Fruit fly (Drosophila melanogaster) ovary, adult (tissue): ENCODE data around the gene pcm.
A peak's percentile ranks its signal among the peaks of the same experiment; 100 is the strongest.

ENCODE experiments used
- CG17801 ChIP-seq: fragments of 200-800 bp; optimal IDR thresholded peaks from 2 replicates; lab custom pipeline; 2019; ENCODE audit warnings: missing biosample characterization, mild to moderate bottlenecking, missing genetic modification characterization, moderate library complexity; ENCODE audit not compliant: partially characterized antibody

The pcm gene

DNA sequence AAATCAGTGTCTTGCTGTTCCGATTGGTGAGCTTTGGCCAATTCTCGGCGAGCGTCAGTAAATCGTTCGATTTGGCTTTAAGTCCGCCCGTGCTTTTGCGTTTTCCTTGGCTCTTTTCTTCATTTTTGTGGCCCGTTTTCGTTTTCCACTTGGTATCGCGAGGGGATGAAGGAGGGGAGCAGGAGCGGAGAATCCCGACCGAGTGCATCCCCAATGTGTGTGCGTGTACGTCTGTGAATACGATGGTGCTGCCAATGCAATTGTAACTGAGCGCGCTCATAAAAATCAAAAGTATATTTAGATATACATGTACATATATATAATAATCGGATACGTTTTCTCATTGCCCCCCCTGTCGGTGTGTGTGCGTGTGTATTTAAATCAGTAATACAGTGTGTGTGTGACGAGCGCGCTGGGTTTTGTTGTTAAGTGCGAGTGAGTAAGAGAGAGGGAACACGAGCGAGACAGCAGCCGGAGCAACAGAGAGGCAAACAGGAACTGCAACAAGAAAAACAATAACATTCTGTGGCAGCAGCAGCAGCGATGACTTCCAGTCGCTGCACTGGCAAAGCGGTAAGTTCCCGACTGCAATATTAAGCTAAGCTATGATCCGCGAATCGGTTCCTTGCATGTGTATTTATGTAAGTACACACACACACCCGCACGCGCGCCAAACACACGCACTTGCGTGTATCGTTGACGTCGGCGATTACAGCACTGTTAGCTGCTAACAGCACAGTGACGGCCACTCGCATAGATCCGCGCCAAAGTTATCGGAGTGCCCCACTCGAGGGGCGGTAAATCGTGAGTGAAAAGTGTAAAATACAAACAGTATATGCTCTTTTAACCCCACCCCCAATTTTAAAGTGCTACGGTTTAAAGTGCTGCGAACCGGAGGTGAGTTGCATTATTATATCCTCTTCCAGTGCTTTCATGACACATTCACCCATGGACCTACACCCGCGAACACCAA, 4.1 kb upstream of the pcm start:
- TF ChIP-seq CG17801 (GFP tag; lab: Kevin White, UChicago), result no peak

DNA sequence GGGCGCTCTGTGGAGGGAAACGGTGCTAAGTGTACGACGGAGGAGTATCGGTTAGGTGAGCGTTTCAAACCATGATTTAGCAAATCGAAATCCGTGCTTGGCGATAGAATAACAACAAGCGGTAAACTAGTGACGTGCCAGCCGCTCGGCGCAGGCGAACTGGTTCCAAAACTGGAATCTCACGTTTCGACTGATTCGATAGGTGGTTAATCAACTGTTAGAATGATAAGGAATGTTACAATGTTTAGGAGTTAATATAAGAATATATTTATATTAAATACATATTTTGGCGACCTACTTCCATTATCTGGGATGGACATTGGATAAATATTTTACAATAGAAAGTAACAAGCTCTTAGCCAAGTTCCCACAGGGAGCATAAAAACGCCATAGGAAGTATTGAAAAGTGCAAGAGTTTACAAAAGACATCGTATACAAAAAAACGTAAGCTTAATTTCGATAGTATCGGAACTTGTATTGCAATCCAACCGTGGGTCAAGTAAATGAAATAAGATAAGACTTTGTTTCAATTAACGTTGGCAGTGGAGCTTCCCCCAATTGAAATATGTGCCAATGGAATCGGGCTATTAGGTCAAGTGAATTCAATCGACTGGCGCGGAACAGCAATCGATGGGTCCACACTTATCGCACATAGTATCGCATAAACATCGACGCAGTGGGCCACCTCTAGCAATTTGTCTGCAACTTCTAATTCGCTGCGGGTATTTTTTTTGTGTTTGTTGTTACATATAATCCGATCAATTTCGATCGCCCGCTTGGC, 3.2 kb upstream of the pcm start, which contains the start of the genes ksh, CG14200 and Pfrx:
Gene ksh (minus strand): TSS at position 163 of the 781 bp plus-strand sequence.
Gene CG14200 (plus strand): TSS at position 676 of the 781 bp plus-strand sequence.
Gene Pfrx (plus strand): TSS at position 676 of the 781 bp plus-strand sequence.
- no peak for TF ChIP-seq CG17801 (GFP tag; lab: Kevin White, UChicago)

DNA sequence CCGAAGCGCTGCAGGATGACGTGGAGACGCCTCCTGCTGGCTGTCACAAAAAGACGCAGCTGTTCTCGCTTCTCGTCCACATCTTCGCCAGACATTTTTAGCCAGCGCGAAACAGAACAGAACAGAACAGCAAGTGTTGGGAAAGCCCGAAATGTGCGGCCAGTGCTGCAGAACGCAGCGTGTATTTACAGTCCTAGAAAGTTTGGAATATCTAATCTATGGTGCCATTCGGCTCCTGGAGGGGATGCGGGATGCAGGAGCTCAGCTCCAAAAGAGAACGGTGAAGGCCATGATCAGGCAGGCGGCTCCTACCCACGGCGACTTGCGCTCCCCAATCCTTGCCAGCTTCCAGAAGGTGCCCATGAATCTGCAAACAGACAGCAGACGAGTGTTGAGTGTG, 2.5 kb upstream of the pcm start, which contains the start of gene CG12204:
Gene CG12204 (minus strand): TSS at position 117 of the 400 bp plus-strand sequence.
- no peak for TF ChIP-seq CG17801 (GFP tag; lab: Kevin White, UChicago)

DNA sequence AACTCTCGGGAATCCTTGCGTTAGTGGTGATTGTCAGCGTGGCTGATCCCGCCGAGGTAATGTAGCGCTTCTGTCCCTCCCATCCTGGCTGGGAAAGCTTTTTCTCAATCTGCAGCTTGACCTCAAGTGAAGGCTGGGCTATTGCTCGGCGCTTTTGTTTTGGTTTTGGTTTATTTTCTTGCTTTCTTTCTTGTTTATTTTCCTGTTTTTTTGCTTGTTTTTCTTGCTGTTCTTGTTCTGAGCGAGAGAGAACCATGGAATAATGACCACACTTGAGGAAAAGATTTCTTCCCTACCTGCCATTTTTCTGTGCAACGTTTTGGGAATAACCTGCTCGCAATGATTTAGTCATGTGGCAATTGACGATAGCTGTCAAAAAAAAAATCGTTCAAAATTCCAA, 6.8 kb downstream of the pcm start:
- no peak for TF ChIP-seq CG17801 (GFP tag; lab: Kevin White, UChicago)

DNA sequence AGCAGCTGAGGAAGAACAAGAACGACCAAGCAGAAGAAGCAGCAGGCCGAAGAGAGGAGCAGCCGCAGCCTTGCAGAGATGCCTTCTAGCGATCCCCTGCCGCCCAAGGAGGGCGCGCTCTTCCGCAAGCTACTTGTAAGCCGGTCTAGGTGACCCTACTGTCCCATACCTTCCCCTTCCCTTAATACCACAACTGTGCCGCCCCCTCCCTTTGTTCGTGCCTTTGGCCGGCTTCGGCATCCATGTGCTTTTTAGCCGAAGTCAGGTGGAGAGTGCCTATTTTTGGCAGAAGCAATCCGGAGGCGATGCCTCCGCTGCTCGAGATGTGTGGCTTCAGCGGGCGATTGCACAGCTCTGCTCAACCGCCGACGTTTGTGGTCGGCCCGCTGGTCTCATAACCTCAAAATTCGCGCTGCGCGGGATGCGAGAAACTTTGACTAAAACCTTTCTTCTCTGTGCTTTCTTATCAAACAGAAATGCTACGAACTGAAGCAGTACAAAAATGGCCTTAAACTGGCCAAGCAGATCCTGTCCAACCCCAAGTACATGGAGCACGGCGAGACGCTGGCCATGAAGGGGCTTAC, 11.2 kb downstream of the pcm start:
- no peak for TF ChIP-seq CG17801 (GFP tag; lab: Kevin White, UChicago)

DNA sequence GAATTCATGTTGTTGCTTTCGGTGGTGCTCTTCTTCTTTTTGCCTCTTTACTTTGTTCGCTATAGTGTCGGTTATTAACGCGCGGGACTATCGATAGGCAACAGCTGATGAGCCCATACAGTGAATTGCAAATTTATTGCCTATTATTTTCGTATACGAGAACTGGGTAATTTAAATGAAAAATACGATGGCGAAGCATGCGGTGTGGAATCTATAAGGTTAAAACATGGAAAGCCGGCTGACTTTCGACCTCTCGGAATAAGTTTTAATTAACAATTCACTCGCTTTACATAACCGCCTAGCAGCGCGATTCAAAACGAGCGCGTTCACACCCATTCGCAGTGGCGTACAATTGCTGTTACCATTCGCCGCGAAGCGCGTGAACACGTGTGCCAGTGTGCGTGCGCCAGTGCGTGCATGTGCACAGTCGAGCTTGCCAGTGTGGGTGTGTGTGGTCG, 11.9 kb downstream of the pcm start, which contains the start of the genes Naa15-16 and mRpS14:
Gene Naa15-16 (plus strand): TSS at position 116 of the 458 bp plus-strand sequence.
Gene mRpS14 (minus strand): TSS at position 370 of the 458 bp plus-strand sequence.
- TF ChIP-seq CG17801 (GFP tag; lab: Kevin White, UChicago), result no peak

DNA sequence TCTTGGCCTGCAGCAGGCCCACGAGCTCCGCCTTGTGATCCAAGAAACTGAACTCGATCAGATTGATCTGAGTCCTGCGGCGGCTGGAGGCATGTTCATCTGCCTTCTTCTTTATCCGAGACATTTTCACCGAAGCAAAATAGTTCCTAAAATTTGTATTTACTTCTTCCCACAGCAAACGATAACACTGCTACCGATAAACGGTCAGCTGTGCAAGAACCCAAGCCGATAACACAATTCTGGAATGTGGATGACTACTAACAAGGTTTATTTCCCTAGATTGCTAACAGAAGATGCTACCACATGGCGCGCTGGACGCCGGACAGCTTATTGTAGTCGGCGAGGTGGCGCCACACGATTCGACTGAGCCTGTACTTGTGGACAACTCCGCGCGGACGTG, 12.7 kb downstream of the pcm start, which contains the start of gene CG32533:
Gene CG32533 (minus strand): TSS at position 278 of the 400 bp plus-strand sequence.
- TF ChIP-seq CG17801 (GFP tag; lab: Kevin White, UChicago), result no peak

DNA sequence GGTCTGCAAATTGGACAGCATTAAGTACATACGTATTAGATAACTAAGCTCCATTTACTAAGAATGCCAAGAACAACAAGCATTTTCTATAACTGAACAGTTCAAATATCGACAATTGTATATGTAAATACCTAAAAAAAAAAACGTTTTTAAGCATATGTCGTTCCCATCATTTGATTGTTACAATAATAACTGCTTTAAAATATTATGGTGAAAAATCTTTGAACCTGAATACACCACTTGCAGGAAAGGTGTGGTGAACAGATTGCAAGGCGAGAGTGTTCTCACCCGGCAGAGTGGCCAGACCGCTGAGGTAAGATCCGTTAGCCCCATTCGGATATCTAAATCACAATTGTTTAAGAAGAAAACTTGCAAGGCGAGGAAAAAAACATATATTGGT, 17.0 kb downstream of the pcm start, which contains the start of gene narya:
Gene narya (plus strand): TSS at position 301 of the 400 bp plus-strand sequence.
- TF ChIP-seq CG17801 (GFP tag; lab: Kevin White, UChicago), result no peak

DNA sequence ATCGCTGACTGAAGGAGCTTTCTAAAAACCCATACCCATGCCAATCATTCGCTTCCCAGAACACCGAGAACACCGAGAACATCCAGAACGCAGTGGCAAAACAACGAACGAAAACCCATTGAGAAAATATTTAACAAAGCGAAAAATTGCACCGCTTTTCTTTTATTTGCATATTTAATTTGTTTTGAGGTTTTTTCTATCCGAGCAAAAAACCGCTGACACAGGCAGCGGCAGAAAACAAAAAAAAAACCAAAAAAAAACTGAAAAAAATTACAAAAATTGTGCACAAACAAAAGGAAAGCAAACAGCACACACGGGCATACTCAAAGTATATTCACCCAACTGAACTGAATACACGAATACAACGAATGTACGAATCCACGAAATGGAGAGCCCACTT, 30.2 kb downstream of the pcm start:
- TF ChIP-seq CG17801 (GFP tag; lab: Kevin White, UChicago), result peak; percentile 49

DNA sequence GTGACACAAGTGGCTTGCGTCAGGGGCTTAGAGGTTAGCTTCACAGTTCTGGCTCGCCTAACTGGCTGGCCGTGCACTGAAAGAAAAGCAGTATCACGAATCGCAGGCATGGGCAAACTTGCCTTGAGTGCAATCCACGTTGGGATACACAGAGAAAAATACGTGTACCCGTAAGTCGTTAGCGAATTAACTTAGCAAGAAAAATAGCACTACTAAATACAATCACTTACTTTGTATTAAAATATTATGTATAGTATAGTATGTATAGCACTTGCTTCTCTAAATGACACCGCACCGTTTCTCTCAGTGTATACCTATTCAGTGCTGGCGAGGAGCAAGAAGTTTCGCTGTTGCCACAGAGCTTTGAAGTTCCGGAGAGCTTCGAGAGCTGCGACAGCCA, 38.7 kb downstream of the pcm start:
- TF ChIP-seq CG17801 (GFP tag; lab: Kevin White, UChicago), result no peak

DNA sequence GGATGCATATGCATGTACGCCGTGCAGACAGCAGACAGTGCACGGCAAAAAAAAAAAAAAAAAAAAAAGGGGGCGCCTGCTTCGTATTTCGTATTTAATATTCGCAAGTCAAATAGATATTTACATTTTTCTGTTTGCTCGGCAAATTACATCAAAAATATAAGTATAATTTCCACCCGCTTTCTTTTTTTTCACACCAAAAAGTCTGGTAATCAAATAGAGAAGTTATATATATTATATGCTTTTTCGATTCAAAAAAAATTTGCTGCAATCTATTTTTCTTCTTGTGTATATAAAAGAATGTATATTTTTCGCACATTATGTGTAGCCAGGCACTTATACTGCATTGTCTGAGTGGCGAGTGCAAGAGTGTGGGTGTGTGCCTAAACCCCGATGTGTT, 43.5 kb downstream of the pcm start:
- no peak for TF ChIP-seq CG17801 (GFP tag; lab: Kevin White, UChicago)
